Worm (Caenorhabditis elegans) whole organism, midembryonic: ENCODE data around the gene F54H12.8.

Source experiments
- T22C8.4 ChIP-seq: fragments of 200-800 bp; sonication (Bioruptor generic); IDR thresholded peaks from 2 replicates; pipeline ENCODE4 v1.3.6; 2022; ENCODE audit warnings: missing genetic modification characterization, missing compliant biosample characterization
- cog-1 ChIP-seq: sonication (generic microtip); optimal IDR thresholded peaks from 2 replicates; lab custom pipeline; 2016; ENCODE audit warnings: missing genetic modification characterization, missing compliant biosample characterization
- flt-1 ChIP-seq: fragments of 200-800 bp; sonication (Bioruptor generic); IDR thresholded peaks from 2 replicates; pipeline ENCODE4 v1.3.6; 2022; ENCODE audit warnings: missing genetic modification characterization, missing compliant biosample characterization
- klf-2 ChIP-seq: fragments of 200-800 bp; sonication (Bioruptor generic); conservative IDR thresholded peaks from 2 replicates; pipeline ENCODE4 v1.3.6; 2022; ENCODE audit warnings: missing genetic modification reagents, missing genetic modification characterization, missing compliant biosample characterization
- med-1 ChIP-seq: sonication (generic microtip); optimal IDR thresholded peaks from 2 replicates; lab custom pipeline; 2017; ENCODE audit warnings: missing genetic modification characterization, mild to moderate bottlenecking, missing compliant biosample characterization, antibody characterized with exemption, missing genetic modification reagents; ENCODE audit not compliant: insufficient read depth
- ref-1 ChIP-seq: fragments of 200-800 bp; sonication (Bioruptor generic); conservative IDR thresholded peaks from 2 replicates; pipeline ENCODE4 v1.3.6; 2022; ENCODE audit warnings: missing genetic modification reagents, missing genetic modification characterization, missing compliant biosample characterization
- tab-1 ChIP-seq: fragments of 200-800 bp; sonication (Bioruptor generic); IDR thresholded peaks from 2 replicates; pipeline ENCODE4 v1.3.6; 2022; ENCODE audit warnings: missing genetic modification characterization, missing compliant biosample characterization
- ztf-23 ChIP-seq: fragments of 200-800 bp; sonication (Bioruptor generic); IDR thresholded peaks from 2 replicates; pipeline ENCODE4 v1.3.6; 2022; ENCODE audit warnings: missing genetic modification reagents, missing genetic modification characterization, missing compliant biosample characterization
- ztf-29 ChIP-seq: fragments of 200-800 bp; sonication (Bioruptor generic); IDR thresholded peaks from 2 replicates; pipeline ENCODE4 v1.3.6; 2022; ENCODE audit warnings: missing genetic modification reagents, missing genetic modification characterization, missing compliant biosample characterization

DNA sequence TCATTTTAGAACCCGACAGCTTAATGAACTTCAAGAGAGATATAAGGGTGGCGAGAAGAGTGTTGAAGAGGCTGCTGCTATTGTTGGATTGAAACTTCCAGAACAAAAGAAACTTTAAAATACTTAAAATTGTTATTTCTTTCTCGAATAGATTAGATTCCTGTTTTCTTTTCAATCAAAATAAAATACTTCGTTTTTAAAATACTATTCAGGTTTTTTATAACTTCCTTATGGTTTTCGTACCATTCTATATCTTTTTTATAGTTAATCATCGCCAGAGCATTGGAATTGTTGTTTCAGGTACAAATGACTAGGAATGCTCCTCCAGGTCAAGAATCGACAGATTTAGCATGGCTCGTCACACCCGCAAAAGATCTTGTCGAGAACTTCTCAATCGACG, 27.6 kb downstream of the F54H12.8 start, which contains the start of gene kle-2:
- TF ChIP-seq med-1 (GFP tag; lab: Kevin White, UChicago), result no peak
- no peak for TF ChIP-seq T22C8.4 (GFP tag; lab: Robert Waterston, UW)
- TF ChIP-seq flt-1, result no peak
- no peak for TF ChIP-seq ref-1 (GFP tag; lab: Robert Waterston, UW)
- no peak for TF ChIP-seq klf-2
- TF ChIP-seq ztf-23 (GFP tag; lab: Robert Waterston, UW), result no peak
- no peak for TF ChIP-seq ztf-29 (GFP tag; lab: Robert Waterston, UW)
- TF ChIP-seq cog-1 (tag; lab: Kevin White, UChicago), result no peak
- no peak for TF ChIP-seq tab-1 (GFP tag; lab: Robert Waterston, UW)
